Fruit fly (Drosophila melanogaster) Kc167 (cell line): ENCODE data around the gene CG42335.

Experiments
- Sin3A ChIP-seq: fragments of >200 bp; optimal IDR thresholded peaks from 2 replicates; lab custom pipeline; 2018; ENCODE audit warnings: missing external identifiers
- h ChIP-seq: fragments of >200 bp; optimal IDR thresholded peaks from 3 replicates; lab custom pipeline; 2018; ENCODE audit warnings: missing external identifiers
- insv ChIP-seq: fragments of >200 bp; optimal IDR thresholded peaks from 3 replicates; lab custom pipeline; 2018; ENCODE audit warnings: missing external identifiers
- ttk ChIP-seq: sonication (Bioruptor generic); optimal IDR thresholded peaks from 2 replicates; lab custom pipeline; 2017; ENCODE audit warnings: missing external identifiers

dm6 chr3R:21793760-21794159 lies 35.2 kb downstream of the CG42335 start:
- TF ChIP-seq h (lab: Kevin White, UChicago) (no peak), ttk (no peak), Sin3A (no peak), insv (lab: Kevin White, UChicago) (no peak)
